Fruit fly (Drosophila melanogaster) whole organism, larva: ENCODE data around the gene CG33223.

Experiments used
- noc ChIP-seq: fragments of 200-800 bp; sonication (Bioruptor generic); optimal IDR thresholded peaks from 3 replicates; lab custom pipeline; 2019; ENCODE audit warnings: missing biosample characterization, mild to moderate bottlenecking, missing genetic modification characterization, moderate library complexity

The CG33223 gene

DNA sequence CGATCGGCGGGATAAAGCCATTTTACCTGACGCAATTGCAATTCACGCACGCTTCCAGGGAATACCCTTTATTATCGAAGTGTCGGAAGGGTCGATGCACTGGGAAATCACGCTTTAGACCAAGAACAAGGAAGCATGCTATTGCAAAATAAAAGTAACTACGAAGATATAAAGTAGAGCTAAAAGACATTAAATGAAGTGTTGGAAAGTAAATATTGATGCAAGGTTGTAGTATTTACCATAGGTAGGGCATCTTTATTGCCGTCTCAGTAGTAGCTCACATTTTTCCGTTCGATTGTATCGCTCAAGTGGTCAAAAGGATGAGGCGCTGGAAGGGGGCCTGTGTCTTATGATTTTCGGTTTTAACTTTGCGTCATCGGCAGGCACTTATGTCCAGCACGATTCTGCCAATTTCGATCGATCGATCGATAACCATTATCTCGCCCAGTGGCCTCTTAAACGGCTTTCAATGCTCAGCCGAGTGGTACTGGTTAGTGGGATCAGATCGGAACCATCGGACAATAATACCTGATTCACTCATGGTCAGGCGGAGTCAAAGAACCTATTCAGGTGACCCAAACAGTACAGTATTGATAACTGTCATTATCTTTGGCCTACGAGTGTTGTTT lies 14.0 kb upstream of the CG33223 start:
- no peak for TF ChIP-seq noc (tag; lab: Kevin White, UChicago)

DNA sequence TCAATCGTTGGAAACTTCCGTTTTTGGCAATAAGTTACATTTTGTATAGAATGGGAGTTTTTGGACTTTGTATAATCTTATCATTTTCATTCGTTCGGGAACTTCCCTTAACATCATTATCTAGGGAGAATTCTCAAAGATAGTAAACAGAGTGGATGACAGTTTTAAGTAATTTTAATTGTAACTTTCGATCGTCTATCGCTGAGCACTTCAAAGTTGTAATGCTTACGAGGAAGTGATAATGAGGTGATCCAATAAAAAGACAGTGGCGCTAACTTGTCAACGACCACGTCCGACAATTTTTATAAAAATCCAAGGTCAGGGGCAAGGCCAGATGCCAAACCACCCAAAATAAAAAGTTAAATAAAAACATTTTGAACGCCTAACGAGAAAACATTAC lies 12.7 kb upstream of the CG33223 start:
- TF ChIP-seq noc (tag; lab: Kevin White, UChicago): no peak

DNA sequence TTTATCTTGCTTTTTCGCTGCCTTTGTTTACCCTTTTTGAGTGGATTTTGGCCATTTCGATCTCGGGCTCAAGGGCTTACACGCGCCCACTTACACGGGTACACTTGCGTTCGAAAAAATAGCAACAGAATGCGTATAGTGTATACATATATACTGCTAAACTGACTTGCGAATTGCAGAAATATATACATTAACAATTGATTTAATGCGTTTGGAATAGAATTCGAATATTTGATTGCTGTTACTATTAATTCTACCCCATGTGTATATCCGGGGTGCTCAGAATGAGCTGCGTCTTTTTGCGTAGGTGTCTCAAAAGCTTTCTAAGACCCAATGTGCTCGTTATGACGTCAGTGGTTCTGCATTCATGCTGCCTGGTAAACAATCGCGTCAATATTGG lies 9.8 kb upstream of the CG33223 start:
- TF ChIP-seq noc (tag; lab: Kevin White, UChicago): no peak

DNA sequence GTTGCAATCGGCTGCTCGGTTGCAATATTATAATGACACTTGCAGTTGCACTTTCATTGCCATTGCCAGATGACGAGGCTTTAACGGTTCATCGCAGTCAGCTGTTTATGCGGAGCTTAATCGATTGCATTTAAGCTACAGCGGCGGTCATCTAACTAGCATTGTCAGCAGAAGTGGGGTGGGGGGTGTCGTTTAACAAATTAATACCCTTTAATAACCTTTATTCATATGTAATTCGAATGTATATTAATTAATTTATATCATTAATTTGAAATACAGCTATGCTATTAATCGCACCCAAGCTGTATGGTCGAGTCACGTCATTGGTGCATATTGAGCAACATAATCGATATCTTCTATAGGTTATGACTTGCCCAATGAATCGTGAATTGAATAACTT lies 9.2 kb upstream of the CG33223 start:
- no peak for TF ChIP-seq noc (tag; lab: Kevin White, UChicago)

DNA sequence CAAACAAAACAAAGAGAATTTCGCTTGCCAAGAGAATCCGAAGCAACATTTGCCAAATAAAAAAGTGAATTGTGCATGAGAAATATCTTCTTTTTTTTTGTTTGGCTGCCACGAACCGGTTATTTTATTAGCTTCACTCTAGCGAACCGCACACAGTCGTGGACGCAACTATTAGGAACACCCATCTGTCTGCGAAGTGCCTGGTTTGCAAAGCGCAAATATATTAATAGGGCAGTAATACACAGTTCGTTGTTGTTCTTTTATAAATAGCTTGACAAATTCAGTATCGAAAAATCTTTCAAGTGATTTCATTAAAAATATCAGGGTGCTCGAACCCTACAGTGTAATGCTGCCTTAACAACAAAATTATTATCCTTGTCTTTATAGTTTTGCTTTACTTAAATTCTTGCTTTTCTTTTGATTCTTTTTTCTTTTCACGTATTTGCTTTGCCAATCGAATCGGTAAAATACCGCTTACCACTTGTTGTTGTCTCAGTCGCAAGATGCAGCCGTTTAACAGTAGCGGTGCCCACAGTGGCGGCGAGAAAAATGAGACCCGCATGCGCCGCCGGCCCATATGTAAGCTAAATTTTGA lies 7.9 kb upstream of the CG33223 start:
- TF ChIP-seq noc (tag; lab: Kevin White, UChicago): no peak

DNA sequence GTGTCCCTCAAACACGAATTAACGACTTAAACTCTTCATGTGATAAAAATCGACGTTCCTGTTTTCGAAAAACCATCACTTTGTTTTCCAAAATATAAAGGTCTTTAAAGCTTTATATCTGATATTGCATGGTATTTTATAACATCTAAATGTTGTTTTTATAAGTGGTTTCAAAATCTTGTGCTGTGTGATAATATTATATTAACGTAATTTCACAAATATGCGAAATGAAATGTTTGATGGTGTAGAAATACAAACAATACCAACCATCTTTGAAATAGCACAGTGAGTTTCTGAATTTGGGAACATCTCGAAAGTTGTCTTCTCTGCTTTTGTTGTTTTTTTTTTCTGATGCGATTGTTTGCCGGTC lies 7.3 kb upstream of the CG33223 start:
- TF ChIP-seq noc (tag; lab: Kevin White, UChicago): peak; percentile 25

- TF ChIP-seq noc (tag; lab: Kevin White, UChicago): no peak
Measured at dm6 chrX:8490291-8490975, 6.7 kb upstream of the CG33223 start.

- no peak for TF ChIP-seq noc (tag; lab: Kevin White, UChicago)
Measured at dm6 chrX:8489485-8489970, 5.8 kb upstream of the CG33223 start, which contains the start of gene otu. Gene otu, minus strand, starts transcription at chrX:8489535.

dm6 chrX:8489048-8489447 lies 5.4 kb upstream of the CG33223 start, which contains the start of gene CG33181:
Gene CG33181, plus strand, starts transcription at chrX:8489348.
- no peak for TF ChIP-seq noc (tag; lab: Kevin White, UChicago)

- no peak for TF ChIP-seq noc (tag; lab: Kevin White, UChicago)
Measured at dm6 chrX:8484778-8485177, 1.1 kb upstream of the CG33223 start.

dm6 chrX:8481462-8481861 lies 2.2 kb downstream of the CG33223 start, which contains the start of gene Cp38:
Gene Cp38, plus strand, starts transcription at chrX:8481837.
- no peak for TF ChIP-seq noc (tag; lab: Kevin White, UChicago)

dm6 chrX:8479031-8479568 lies 4.6 kb downstream of the CG33223 start, which contains the start of gene Cp36:
Gene Cp36, plus strand, starts transcription at chrX:8479319.
- TF ChIP-seq noc (tag; lab: Kevin White, UChicago): no peak

DNA sequence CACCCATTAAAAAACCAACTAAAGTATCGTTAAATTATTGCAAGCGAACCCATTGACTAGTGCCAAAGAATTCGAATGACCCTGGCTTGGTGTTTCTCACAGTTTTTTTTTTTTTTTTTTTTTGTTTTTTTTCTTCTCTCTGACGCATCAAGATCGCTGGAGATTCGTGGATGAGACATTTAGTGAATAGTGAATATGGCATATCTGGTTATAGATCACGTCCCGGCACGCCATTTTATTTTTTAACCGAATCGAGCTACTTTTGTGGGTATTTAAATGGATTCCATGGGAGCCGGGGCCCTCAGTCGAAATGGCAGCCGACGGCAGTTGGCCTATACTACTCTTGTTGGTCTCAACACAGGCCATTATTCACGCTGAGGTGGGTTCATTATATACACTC lies 6.9 kb downstream of the CG33223 start, which contains the start of gene Cp7Fc:
Gene Cp7Fc, plus strand, starts transcription at position 301 of the 400 bp plus-strand sequence.
- TF ChIP-seq noc (tag; lab: Kevin White, UChicago): no peak

- TF ChIP-seq noc (tag; lab: Kevin White, UChicago): no peak
Measured at dm6 chrX:8475657-8476056, 8.0 kb downstream of the CG33223 start.

DNA sequence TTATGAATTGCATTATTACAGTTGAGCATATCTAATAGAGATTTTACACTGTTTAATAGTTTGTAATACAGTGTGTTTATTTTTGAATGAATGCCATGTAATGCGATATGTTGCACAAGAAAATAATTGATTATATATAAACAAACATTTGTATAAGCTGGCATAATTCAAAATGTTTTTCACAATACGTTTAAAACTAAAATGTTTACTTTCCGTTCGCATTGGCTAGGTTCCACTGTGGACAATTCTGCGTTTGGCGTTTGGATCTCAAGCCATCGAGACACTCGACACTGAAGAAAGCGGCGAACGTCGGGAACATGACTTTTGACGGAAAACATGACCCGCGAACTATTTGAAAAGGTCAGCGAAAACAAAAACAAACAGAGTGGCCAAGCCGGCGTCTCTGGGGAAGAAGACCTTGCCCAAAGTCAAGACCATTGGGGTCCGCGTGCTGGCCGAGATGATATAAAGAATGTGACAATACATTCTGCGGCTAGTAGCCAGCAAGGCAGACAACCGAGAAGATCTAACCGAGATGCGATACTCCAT lies 10.3 kb downstream of the CG33223 start, which contains the start of gene Cp7Fb:
Gene Cp7Fb, plus strand, starts transcription at position 499 of the 549 bp plus-strand sequence.
- TF ChIP-seq noc (tag; lab: Kevin White, UChicago): no peak

- TF ChIP-seq noc (tag; lab: Kevin White, UChicago): no peak
Measured at dm6 chrX:8470588-8470987, 13.1 kb downstream of the CG33223 start, which contains the start of gene Cp7Fa. Gene Cp7Fa, plus strand, starts transcription at chrX:8470888.
